Worm (Caenorhabditis elegans): ENCODE data around the gene sod-1.
A peak's percentile ranks its signal among the peaks of the same experiment; 100 is the strongest.

DNA sequence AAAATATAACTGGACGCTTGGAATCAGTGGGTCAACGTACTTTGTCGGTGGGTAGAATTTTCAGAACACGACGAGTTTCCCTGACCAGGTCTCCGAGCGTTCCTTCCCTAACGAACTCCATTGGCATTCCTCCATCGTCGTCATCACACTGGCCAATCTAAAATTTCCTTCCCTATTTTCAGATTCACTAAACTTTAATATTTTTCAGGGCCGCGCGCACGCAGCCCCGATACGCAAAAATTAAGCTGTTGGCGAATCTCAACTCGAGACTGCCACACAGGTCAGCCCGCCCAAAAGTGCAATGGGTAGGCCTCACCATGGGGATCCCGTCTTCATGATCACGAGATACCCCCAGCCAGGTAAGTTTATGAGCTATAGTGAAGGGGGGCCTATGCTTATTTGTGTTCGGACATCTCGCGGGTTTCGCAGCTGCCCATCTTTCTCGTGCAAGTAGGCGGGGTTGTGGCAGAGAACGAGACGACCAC, 5.5 kb downstream of the sod-1 start:
- TF ChIP-seq fos-1 (tag; optimal IDR thresholded peaks at IDR 0.05) (peak; percentile 40), ceh-82 (tag; optimal IDR thresholded peaks at IDR 0.05) (peak; percentile 14), nhr-10 (tag; optimal IDR thresholded peaks at IDR 0.05) (no peak), mdl-1 (tag; optimal IDR thresholded peaks at IDR 0.05) (peak; percentile 66 to 76), snpc-4 (tag; optimal IDR thresholded peaks at IDR 0.05) (peak; percentile 98), peb-1 (tag; optimal IDR thresholded peaks at IDR 0.05) (no peak), nhr-23 (tag; optimal IDR thresholded peaks at IDR 0.05) (no peak)

Data from whole organism, L2 larva.